Fruit fly (Drosophila melanogaster): ENCODE data around the gene Oseg4.

The Oseg4 gene

DNA sequence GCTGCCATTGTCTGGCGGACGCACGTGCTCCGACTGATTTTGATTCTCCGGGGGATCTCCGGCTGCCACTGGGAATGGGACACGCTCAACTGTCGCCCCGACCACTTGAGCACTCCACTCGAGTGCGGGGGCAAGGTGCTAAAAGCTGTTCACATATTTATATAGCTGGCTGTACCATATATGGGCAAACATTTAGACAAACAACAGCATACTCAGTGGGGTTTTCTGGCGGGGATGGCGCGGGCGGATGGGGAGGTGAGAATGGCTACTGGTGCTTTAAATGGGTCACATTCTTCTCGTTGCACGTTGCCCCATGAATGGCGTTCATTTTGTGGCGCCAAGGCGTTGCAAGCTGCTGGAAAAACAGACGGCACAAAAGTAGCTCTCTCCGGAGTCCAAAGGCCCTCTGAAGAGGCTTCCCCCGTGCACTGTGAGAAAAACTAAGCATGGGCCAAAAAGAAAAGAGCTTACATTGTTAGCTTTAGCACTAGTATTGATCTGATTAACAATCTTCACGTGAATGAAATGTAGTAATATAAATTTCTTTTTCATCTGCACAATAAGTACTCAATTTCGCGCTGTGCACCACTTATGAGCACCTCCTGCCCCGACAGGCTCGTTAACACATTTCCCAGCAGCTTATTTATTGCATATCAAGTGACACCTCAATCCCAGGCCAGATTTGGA, 44.7 kb downstream of the Oseg4 start (continued):
- TF ChIP-seq Rx (GFP tag; IDR thresholded peaks at IDR 0.05) (no peak), CG31365 (tag; optimal IDR thresholded peaks at IDR 0.05) (peak; percentile 15), CG2116 (GFP tag; optimal IDR thresholded peaks at IDR 0.05) (no peak), kah (GFP tag; optimal IDR thresholded peaks at IDR 0.05) (no peak), Dfd (GFP tag; optimal IDR thresholded peaks at IDR 0.05) (no peak), tup (GFP tag; optimal IDR thresholded peaks at IDR 0.05) (peak; percentile 30), CG6854 (GFP tag; optimal IDR thresholded peaks at IDR 0.05) (no peak), CG3726 (GFP tag; IDR thresholded peaks at IDR 0.05) (no peak), aop (GFP tag; IDR thresholded peaks at IDR 0.05) (no peak), CG8478 (optimal IDR thresholded peaks at IDR 0.05) (no peak), CG34376 (GFP tag; optimal IDR thresholded peaks at IDR 0.05) (no peak), mam (GFP tag; optimal IDR thresholded peaks at IDR 0.05) (no peak), CG5245 (GFP tag; optimal IDR thresholded peaks at IDR 0.05) (peak; percentile 22), CG7357 (GFP tag; IDR thresholded peaks at IDR 0.05) (no peak), CG7963 (GFP tag; IDR thresholded peaks at IDR 0.05; ENCODE audit: partially characterized antibody) (no peak), CG11085 (GFP tag; IDR thresholded peaks at IDR 0.05) (no peak), Myb (GFP tag; optimal IDR thresholded peaks at IDR 0.05) (no peak), unpg (GFP tag; optimal IDR thresholded peaks at IDR 0.05) (no peak), gsb-n (tag; optimal IDR thresholded peaks at IDR 0.05) (no peak), ab (GFP tag; optimal IDR thresholded peaks at IDR 0.05) (no peak), pfk (GFP tag; optimal IDR thresholded peaks at IDR 0.05) (no peak), Mes4 (GFP tag; optimal IDR thresholded peaks at IDR 0.05) (no peak), Max (GFP tag; optimal IDR thresholded peaks at IDR 0.05) (no peak), knrl (GFP tag; IDR thresholded peaks at IDR 0.05; ENCODE audit: partially characterized antibody) (no peak), Ets65A (GFP tag) (peak; percentile 75), scrt (GFP tag; optimal IDR thresholded peaks at IDR 0.05) (no peak), lilli (GFP tag; optimal IDR thresholded peaks at IDR 0.05) (peak; percentile 1), CG1529 (GFP tag; optimal IDR thresholded peaks at IDR 0.05) (peak; percentile 11), CG6654 (GFP tag; optimal IDR thresholded peaks at IDR 0.05) (peak; percentile 27), CG16779 (GFP tag; IDR thresholded peaks at IDR 0.05) (no peak), CG14441 (GFP tag; IDR thresholded peaks at IDR 0.05) (no peak), pb (GFP tag; optimal IDR thresholded peaks at IDR 0.05) (no peak), Meics (GFP tag; optimal IDR thresholded peaks at IDR 0.05) (peak; percentile 28), CG2120 (GFP tag; optimal IDR thresholded peaks at IDR 0.05) (no peak), CG15696 (tag; optimal IDR thresholded peaks at IDR 0.05) (no peak), wor (GFP tag; IDR thresholded peaks at IDR 0.05) (no peak), CG32772 (GFP tag; IDR thresholded peaks at IDR 0.05) (peak; percentile 52; the same call in 1 of the 2 replicates), tx (GFP tag; optimal IDR thresholded peaks at IDR 0.05) (no peak), CG7839 (tag; optimal IDR thresholded peaks at IDR 0.05) (peak; percentile 60), B-H2 (GFP tag; optimal IDR thresholded peaks at IDR 0.05) (no peak), eve (GFP tag; optimal IDR thresholded peaks at IDR 0.05) (no peak), dimm (GFP tag; IDR thresholded peaks at IDR 0.05) (no peak), chif (GFP tag; optimal IDR thresholded peaks at IDR 0.05) (peak in 1 of 2 experiments; percentile 30), CG7928 (GFP tag; optimal IDR thresholded peaks at IDR 0.05) (no peak), CG13287 (GFP tag; IDR thresholded peaks at IDR 0.05; ENCODE audit: partially characterized antibody) (no peak), inv (GFP tag; IDR thresholded peaks at IDR 0.05; ENCODE audit: partially characterized antibody) (no peak), zfh1 (GFP tag; IDR thresholded peaks at IDR 0.05) (peak; percentile 59), CG16863 (GFP tag; optimal IDR thresholded peaks at IDR 0.05) (peak; percentile 5), Oaz (GFP tag; IDR thresholded peaks at IDR 0.05) (no peak), HLH3B (GFP tag; IDR thresholded peaks at IDR 0.05) (peak; percentile 18; the same call in 1 of the 2 replicates), zen (tag; optimal IDR thresholded peaks at IDR 0.05) (peak; percentile 17)
